Worm (Caenorhabditis elegans): Measurements from ENCODE around the gene mmab-1.

Gene mmab-1

DNA sequence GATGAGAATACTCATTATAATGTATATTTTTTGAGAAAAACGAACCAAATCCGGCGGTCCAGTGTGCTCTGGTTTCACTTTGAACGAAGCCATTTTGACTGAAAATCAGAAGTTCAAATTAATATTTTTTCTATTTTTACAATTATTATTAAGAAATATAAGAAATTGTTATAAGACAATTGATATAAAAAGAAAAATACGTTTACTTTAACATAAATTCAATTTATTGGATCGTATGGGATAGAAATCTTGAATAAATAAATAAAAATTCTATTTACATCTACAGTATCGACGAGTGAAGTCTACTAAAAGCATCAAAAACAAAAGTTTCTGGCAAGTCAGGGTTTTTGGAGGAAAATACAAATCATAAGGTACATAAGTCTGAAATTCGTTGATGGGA, 38.3 kb upstream of the mmab-1 start, which contains the start of gene C27F2.4:
Gene C27F2.4, minus strand, starts transcription at position 101 of the 400 bp plus-strand sequence.
- TF ChIP-seq F13C5.2 (tag; optimal IDR thresholded peaks at IDR 0.05) (no peak), ceh-36 (tag; optimal IDR thresholded peaks at IDR 0.05) (no peak), ceh-13 (GFP tag; optimal IDR thresholded peaks at IDR 0.05) (no peak), pes-1 (GFP tag; IDR thresholded peaks at IDR 0.05) (no peak), ama-1 (optimal IDR thresholded peaks at IDR 0.05) (no peak), scrt-1 (GFP tag; IDR thresholded peaks at IDR 0.05) (no peak), tbx-37 (GFP tag; conservative IDR thresholded peaks at IDR 0.05) (no peak), flt-1 (GFP tag; IDR thresholded peaks at IDR 0.05) (no peak), ets-7 (tag; optimal IDR thresholded peaks at IDR 0.05) (no peak), B0310.2 (tag; optimal IDR thresholded peaks at IDR 0.05) (no peak), sea-1 (GFP tag; conservative IDR thresholded peaks at IDR 0.05) (no peak), hnd-1 (tag; optimal IDR thresholded peaks at IDR 0.05) (no peak), aly-1 (tag; optimal IDR thresholded peaks at IDR 0.05) (no peak), tbx-11 (GFP tag; IDR thresholded peaks at IDR 0.05) (no peak), hmg-4 (GFP tag; optimal IDR thresholded peaks at IDR 0.05) (no peak), tra-4 (tag; optimal IDR thresholded peaks at IDR 0.05) (no peak)

DNA sequence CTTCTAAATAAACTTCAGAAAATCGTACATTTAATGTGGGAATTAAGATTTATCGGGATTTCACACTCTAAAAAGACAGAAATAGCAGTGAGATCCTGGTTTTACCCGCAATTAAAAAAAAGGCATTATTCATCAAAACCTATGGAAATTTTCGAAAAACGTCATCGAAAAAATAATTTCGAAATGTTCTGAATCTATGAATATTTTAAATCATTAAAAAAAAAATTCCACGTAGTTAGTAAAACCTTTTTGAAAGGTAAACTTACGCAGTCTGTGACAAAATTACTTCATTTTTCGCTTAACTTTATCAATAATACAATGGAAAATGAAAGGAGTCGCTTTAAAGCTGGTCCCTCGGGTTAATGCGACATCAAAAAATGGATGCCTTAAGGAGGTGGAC, 34.7 kb upstream of the mmab-1 start, which contains the start of gene C26E6.1:
Gene C26E6.1, plus strand, starts transcription at position 301 of the 400 bp plus-strand sequence.
- TF ChIP-seq tra-4 (tag; optimal IDR thresholded peaks at IDR 0.05) (no peak), hnd-1 (tag; optimal IDR thresholded peaks at IDR 0.05) (no peak), sea-1 (GFP tag; conservative IDR thresholded peaks at IDR 0.05) (no peak), tbx-37 (GFP tag; conservative IDR thresholded peaks at IDR 0.05) (no peak), pes-1 (GFP tag; IDR thresholded peaks at IDR 0.05) (no peak), flt-1 (GFP tag; IDR thresholded peaks at IDR 0.05) (no peak), ets-7 (tag; optimal IDR thresholded peaks at IDR 0.05) (no peak), ceh-36 (tag; optimal IDR thresholded peaks at IDR 0.05) (no peak), tbx-11 (GFP tag; IDR thresholded peaks at IDR 0.05) (no peak), B0310.2 (tag; optimal IDR thresholded peaks at IDR 0.05) (no peak), F13C5.2 (tag; optimal IDR thresholded peaks at IDR 0.05) (no peak), hmbx-1 (tag; optimal IDR thresholded peaks at IDR 0.05) (no peak), ceh-13 (GFP tag; optimal IDR thresholded peaks at IDR 0.05) (no peak), ama-1 (optimal IDR thresholded peaks at IDR 0.05) (no peak), hmg-4 (GFP tag; optimal IDR thresholded peaks at IDR 0.05) (no peak), scrt-1 (GFP tag; IDR thresholded peaks at IDR 0.05) (no peak), aly-1 (tag; optimal IDR thresholded peaks at IDR 0.05) (no peak)

DNA sequence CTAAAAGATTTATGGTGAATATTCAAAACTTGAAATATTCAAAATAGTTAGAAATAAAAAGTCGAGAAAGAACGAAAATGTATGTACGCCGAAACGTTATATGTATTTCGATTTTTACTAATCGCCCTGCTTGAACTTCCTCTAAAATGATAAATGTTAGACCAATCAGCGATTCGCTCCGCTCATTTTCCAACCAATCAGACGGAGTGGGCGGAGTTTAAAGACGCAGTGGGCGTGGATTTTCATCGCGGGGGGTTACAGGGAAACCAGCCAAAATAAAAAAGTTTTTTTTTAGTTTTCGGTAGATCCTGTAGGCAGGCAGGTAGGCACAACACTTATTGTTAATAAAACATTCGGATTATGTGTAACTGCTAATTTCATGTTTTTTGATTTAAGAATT, 31.1 kb upstream of the mmab-1 start:
- TF ChIP-seq hmg-4 (GFP tag; optimal IDR thresholded peaks at IDR 0.05): no peak
- no peak for TF ChIP-seq hnd-1 (tag; optimal IDR thresholded peaks at IDR 0.05)
- no peak for TF ChIP-seq ceh-36 (tag; optimal IDR thresholded peaks at IDR 0.05)
- no peak for TF ChIP-seq flt-1 (GFP tag; IDR thresholded peaks at IDR 0.05)
- TF ChIP-seq aly-1 (tag; optimal IDR thresholded peaks at IDR 0.05): no peak
- TF ChIP-seq pes-1 (GFP tag; IDR thresholded peaks at IDR 0.05): no peak
- TF ChIP-seq scrt-1 (GFP tag; IDR thresholded peaks at IDR 0.05): no peak
- no peak for TF ChIP-seq ama-1 (optimal IDR thresholded peaks at IDR 0.05)
- TF ChIP-seq ceh-13 (GFP tag; optimal IDR thresholded peaks at IDR 0.05): no peak
- no peak for TF ChIP-seq tbx-11 (GFP tag; IDR thresholded peaks at IDR 0.05)
- TF ChIP-seq B0310.2 (tag; optimal IDR thresholded peaks at IDR 0.05): no peak
- no peak for TF ChIP-seq tbx-37 (GFP tag; conservative IDR thresholded peaks at IDR 0.05)

DNA sequence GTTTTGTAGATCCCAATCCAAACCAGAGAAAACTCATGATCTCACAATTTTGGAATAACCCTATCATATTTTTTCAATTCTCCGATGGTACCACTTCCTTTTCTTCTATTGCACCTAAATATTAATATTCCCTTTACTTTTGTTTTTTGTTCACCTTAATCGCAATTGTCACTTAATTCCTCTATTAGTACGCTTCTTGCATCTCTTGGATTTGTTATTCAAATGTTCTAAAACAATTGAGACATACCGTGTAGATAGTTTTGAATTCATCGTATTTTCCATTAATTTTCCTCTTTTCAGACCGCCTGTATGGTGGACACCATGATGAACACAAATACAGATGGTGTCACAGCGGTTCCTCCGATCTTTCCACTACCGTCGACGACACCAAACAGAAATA, 29.9 kb upstream of the mmab-1 start, which contains the start of gene flh-2:
Gene flh-2, plus strand, starts transcription at position 301 of the 400 bp plus-strand sequence.
- no peak for TF ChIP-seq ama-1 (optimal IDR thresholded peaks at IDR 0.05)
- no peak for TF ChIP-seq B0310.2 (tag; optimal IDR thresholded peaks at IDR 0.05)
- TF ChIP-seq ceh-36 (tag; optimal IDR thresholded peaks at IDR 0.05): no peak
- no peak for TF ChIP-seq hmg-4 (GFP tag; optimal IDR thresholded peaks at IDR 0.05)
- TF ChIP-seq tbx-37 (GFP tag; conservative IDR thresholded peaks at IDR 0.05): no peak

DNA sequence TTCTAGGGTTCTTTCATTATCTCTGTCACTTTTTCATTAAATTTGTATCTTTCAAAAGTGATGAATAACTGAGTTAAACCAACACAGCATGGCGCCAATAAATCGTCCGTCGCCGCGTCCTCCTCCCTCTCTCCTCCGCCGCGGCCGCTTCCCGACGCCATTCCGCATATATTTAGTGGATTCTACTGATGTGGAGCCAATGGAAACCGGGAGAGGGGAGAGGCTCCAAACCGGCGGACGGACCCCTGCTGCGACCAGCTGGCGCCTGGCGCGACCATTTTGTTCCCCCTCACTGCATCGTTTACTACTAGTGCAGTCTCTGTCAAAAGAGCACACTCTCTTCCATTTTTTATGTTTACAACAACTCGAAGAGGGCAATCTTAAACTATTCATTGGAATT, 29.3 kb upstream of the mmab-1 start:
- no peak for TF ChIP-seq scrt-1 (GFP tag; IDR thresholded peaks at IDR 0.05)
- TF ChIP-seq ceh-13 (GFP tag; optimal IDR thresholded peaks at IDR 0.05): no peak
- TF ChIP-seq B0310.2 (tag; optimal IDR thresholded peaks at IDR 0.05): no peak
- TF ChIP-seq ama-1 (optimal IDR thresholded peaks at IDR 0.05): no peak
- TF ChIP-seq tra-4 (tag; optimal IDR thresholded peaks at IDR 0.05): no peak
- no peak for TF ChIP-seq hmg-4 (GFP tag; optimal IDR thresholded peaks at IDR 0.05)
- TF ChIP-seq aly-1 (tag; optimal IDR thresholded peaks at IDR 0.05): no peak
- no peak for TF ChIP-seq hmbx-1 (tag; optimal IDR thresholded peaks at IDR 0.05)
- TF ChIP-seq tbx-37 (GFP tag; conservative IDR thresholded peaks at IDR 0.05): no peak
- no peak for TF ChIP-seq flt-1 (GFP tag; IDR thresholded peaks at IDR 0.05)
- no peak for TF ChIP-seq pes-1 (GFP tag; IDR thresholded peaks at IDR 0.05)
- no peak for TF ChIP-seq tbx-11 (GFP tag; IDR thresholded peaks at IDR 0.05)
- TF ChIP-seq hnd-1 (tag; optimal IDR thresholded peaks at IDR 0.05): no peak
- TF ChIP-seq ceh-36 (tag; optimal IDR thresholded peaks at IDR 0.05): no peak
- TF ChIP-seq sea-1 (GFP tag; conservative IDR thresholded peaks at IDR 0.05): no peak
- no peak for TF ChIP-seq F13C5.2 (tag; optimal IDR thresholded peaks at IDR 0.05)
- no peak for TF ChIP-seq ets-7 (tag; optimal IDR thresholded peaks at IDR 0.05)

DNA sequence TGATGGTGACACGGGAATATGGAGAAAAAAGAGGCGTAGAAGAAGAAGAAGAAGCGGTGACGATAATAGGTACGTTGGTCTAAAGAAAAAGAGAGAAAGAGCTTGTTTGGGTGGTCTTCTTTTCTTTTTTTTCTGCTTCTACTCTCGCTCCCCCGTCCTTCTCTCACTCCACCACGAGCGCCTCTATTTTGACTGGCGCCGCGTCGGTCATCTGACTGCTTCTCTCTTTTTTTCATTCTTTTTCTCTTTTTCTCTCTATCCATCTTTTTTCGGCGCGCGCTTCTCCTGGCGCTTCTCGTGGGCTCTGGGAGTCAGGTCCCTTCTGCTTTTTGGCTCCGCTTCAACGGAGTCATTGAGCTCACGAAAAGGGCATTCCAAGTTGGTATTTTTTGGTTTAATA, 28.4 kb upstream of the mmab-1 start:
- TF ChIP-seq tra-4 (tag; optimal IDR thresholded peaks at IDR 0.05): no peak
- no peak for TF ChIP-seq ceh-36 (tag; optimal IDR thresholded peaks at IDR 0.05)
- no peak for TF ChIP-seq hmbx-1 (tag; optimal IDR thresholded peaks at IDR 0.05)
- no peak for TF ChIP-seq F13C5.2 (tag; optimal IDR thresholded peaks at IDR 0.05)
- TF ChIP-seq hmg-4 (GFP tag; optimal IDR thresholded peaks at IDR 0.05): no peak
- TF ChIP-seq tbx-37 (GFP tag; conservative IDR thresholded peaks at IDR 0.05): no peak
- TF ChIP-seq ceh-13 (GFP tag; optimal IDR thresholded peaks at IDR 0.05): no peak
- no peak for TF ChIP-seq hnd-1 (tag; optimal IDR thresholded peaks at IDR 0.05)
- TF ChIP-seq ama-1 (optimal IDR thresholded peaks at IDR 0.05): no peak

DNA sequence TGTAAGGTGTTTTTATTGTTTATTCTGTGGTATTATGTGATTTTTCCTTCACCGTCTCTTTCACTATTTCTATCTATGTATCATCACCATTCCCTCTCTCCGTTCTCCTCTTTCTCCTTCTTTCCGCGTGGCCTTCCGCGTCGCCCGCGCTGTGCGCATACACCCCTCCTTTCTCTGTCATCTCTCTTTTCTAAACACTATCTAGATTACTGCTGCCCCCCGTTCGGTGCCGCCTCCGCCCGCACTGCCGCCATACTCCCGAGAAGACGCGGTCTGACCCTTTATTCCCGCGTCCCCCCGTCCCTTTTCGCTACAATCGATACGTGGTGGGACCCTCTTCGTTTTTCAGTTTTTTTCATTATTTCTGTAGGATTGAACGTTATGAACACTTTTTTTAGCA, 26.7 kb upstream of the mmab-1 start:
- TF ChIP-seq ama-1 (optimal IDR thresholded peaks at IDR 0.05) (no peak), sea-1 (GFP tag; conservative IDR thresholded peaks at IDR 0.05) (0 out of 2 replicates have a peak, but pooled peaks have one; percentile 25), F13C5.2 (tag; optimal IDR thresholded peaks at IDR 0.05) (peak; percentile 28), hnd-1 (tag; optimal IDR thresholded peaks at IDR 0.05) (no peak), pes-1 (GFP tag; IDR thresholded peaks at IDR 0.05) (no peak), B0310.2 (tag; optimal IDR thresholded peaks at IDR 0.05) (peak; percentile 21), ceh-36 (tag; optimal IDR thresholded peaks at IDR 0.05) (no peak), scrt-1 (GFP tag; IDR thresholded peaks at IDR 0.05) (no peak), tbx-37 (GFP tag; conservative IDR thresholded peaks at IDR 0.05) (no peak), flt-1 (GFP tag; IDR thresholded peaks at IDR 0.05) (0 out of 2 replicates have a peak, but pooled peaks have one; percentile 6), hmbx-1 (tag; optimal IDR thresholded peaks at IDR 0.05) (no peak), tra-4 (tag; optimal IDR thresholded peaks at IDR 0.05) (no peak), aly-1 (tag; optimal IDR thresholded peaks at IDR 0.05) (peak; percentile 57), hmg-4 (GFP tag; optimal IDR thresholded peaks at IDR 0.05) (peak; percentile 71), tbx-11 (GFP tag; IDR thresholded peaks at IDR 0.05) (no peak)
